Worm (Caenorhabditis elegans) whole organism, early embryonic: Measurements from ENCODE around the gene Y39D8A.1.

Experiments used
- ama-1 ChIP-seq: fragments of 150-350 bp; optimal IDR thresholded peaks from 2 replicates; lab custom pipeline; 2014
- ets-7 ChIP-seq: sonication (generic microtip); optimal IDR thresholded peaks from 2 replicates; lab custom pipeline; 2016; ENCODE audit warnings: missing genotype, missing genetic modification characterization, missing compliant biosample characterization
- flt-1 ChIP-seq: fragments of 200-800 bp; sonication (Bioruptor generic); IDR thresholded peaks from 2 replicates; pipeline ENCODE4 v1.3.6; 2022; ENCODE audit warnings: missing genetic modification characterization, missing compliant biosample characterization
- hmbx-1 ChIP-seq: sonication (generic microtip); optimal IDR thresholded peaks from 2 replicates; lab custom pipeline; 2016; ENCODE audit warnings: mild to moderate bottlenecking, missing genetic modification characterization, missing compliant biosample characterization
- scrt-1 ChIP-seq: fragments of 200-800 bp; sonication (Bioruptor generic); IDR thresholded peaks from 2 replicates; pipeline ENCODE4 v1.3.6; 2022; ENCODE audit warnings: missing genetic modification characterization, missing compliant biosample characterization
- sea-1 ChIP-seq: fragments of 200-800 bp; sonication (Bioruptor generic); conservative IDR thresholded peaks from 2 replicates; pipeline ENCODE4 v1.3.6; 2022; ENCODE audit warnings: missing genetic modification characterization, missing compliant biosample characterization

DNA sequence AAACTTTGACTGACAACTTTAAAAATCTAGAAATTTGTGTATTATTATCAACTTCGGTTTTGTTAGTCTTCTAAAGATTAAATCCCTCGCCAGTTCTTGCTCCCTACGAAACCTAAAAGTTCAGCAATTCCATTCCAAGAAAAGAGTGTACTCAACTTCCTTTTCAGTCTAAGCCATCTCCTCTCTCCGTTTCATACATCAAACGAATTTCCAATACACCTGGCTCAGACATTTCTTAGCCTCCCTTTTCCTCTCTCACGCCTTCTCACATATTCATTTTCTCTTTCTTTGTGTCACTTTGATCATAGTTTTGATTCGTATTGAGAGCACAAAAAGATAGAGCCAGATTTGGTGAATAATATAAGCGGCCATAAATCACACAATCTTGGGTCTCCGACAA is 22.2 kb upstream of the Y39D8A.1 start, which contains the start of gene nhr-253:
- TF ChIP-seq ets-7 (no peak), ama-1 (no peak), scrt-1 (GFP tag; lab: Robert Waterston, UW) (no peak), flt-1 (GFP tag; lab: Robert Waterston, UW) (no peak), hmbx-1 (tag; lab: Kevin White, UChicago) (no peak), sea-1 (GFP tag; lab: Robert Waterston, UW) (no peak)
